Fruit fly (Drosophila melanogaster) whole organism, prepupa: Measurements from ENCODE around the gene CG7974.

ENCODE experiments used
- Blimp-1 ChIP-seq: fragments of 200-800 bp; sonication (Bioruptor generic); optimal IDR thresholded peaks from 3 replicates; lab custom pipeline; 2017; ENCODE audit warnings: missing biosample characterization, missing genetic modification characterization, mild to moderate bottlenecking, moderate library complexity, missing genetic modification reagents
- CG10669 ChIP-seq: fragments of 200-800 bp; sonication (Bioruptor generic); optimal IDR thresholded peaks from 3 replicates; lab custom pipeline; 2018; ENCODE audit warnings: missing biosample characterization, mild to moderate bottlenecking, missing genetic modification characterization, moderate library complexity
- CG11294 ChIP-seq: fragments of 200-800 bp; sonication (Bioruptor generic); IDR thresholded peaks from 2 replicates; pipeline ENCODE4 v1.3.6; 2022; ENCODE audit warnings: missing biosample characterization, missing genetic modification characterization
- CG11902 ChIP-seq: fragments of 200-800 bp; sonication (Bioruptor generic); optimal IDR thresholded peaks from 3 replicates; lab custom pipeline; 2016; ENCODE audit warnings: missing biosample characterization, missing genetic modification characterization
- CG15336 ChIP-seq: fragments of 200-800 bp; sonication (Bioruptor generic); IDR thresholded peaks from 2 replicates; pipeline ENCODE4 v1.3.6; 2022; ENCODE audit warnings: missing biosample characterization, missing genetic modification characterization
- CG1621 ChIP-seq: fragments of 200-800 bp; sonication (Bioruptor generic); optimal IDR thresholded peaks from 3 replicates; lab custom pipeline; 2018; ENCODE audit warnings: missing biosample characterization, mild to moderate bottlenecking, missing genetic modification characterization
- CG16779 ChIP-seq: fragments of 200-800 bp; sonication (Bioruptor generic); optimal IDR thresholded peaks from 3 replicates; lab custom pipeline; 2017; ENCODE audit warnings: missing biosample characterization, mild to moderate bottlenecking, missing genetic modification characterization
- CG3032 ChIP-seq: fragments of 200-800 bp; optimal IDR thresholded peaks from 2 replicates; lab custom pipeline; 2019; ENCODE audit warnings: missing biosample characterization, mild to moderate bottlenecking, missing genetic modification characterization, moderate library complexity
- CG31627 ChIP-seq: fragments of 200-800 bp; sonication (Bioruptor generic); optimal IDR thresholded peaks from 3 replicates; lab custom pipeline; 2016; ENCODE audit warnings: missing biosample characterization, missing genetic modification characterization
- CG32006 ChIP-seq: fragments of 200-800 bp; sonication (Bioruptor generic); optimal IDR thresholded peaks from 3 replicates; lab custom pipeline; 2017; ENCODE audit warnings: missing biosample characterization, mild to moderate bottlenecking, missing genetic modification characterization
- CG34406 ChIP-seq: fragments of 200-800 bp; sonication (Bioruptor generic); optimal IDR thresholded peaks from 3 replicates; lab custom pipeline; 2016; ENCODE audit warnings: missing biosample characterization, missing genetic modification characterization
- CG3919 ChIP-seq: fragments of 200-800 bp; sonication (Bioruptor generic); optimal IDR thresholded peaks from 3 replicates; lab custom pipeline; 2016; ENCODE audit warnings: missing biosample characterization, missing genetic modification characterization
- CG4318 ChIP-seq: fragments of 200-800 bp; sonication (Bioruptor generic); optimal IDR thresholded peaks from 3 replicates; lab custom pipeline; 2017; ENCODE audit warnings: missing biosample characterization, mild to moderate bottlenecking, missing genetic modification characterization
- CG6163 ChIP-seq: fragments of 200-800 bp; sonication (Bioruptor generic); IDR thresholded peaks from 3 replicates; pipeline ENCODE4 v1.3.6; 2022; ENCODE audit warnings: missing biosample characterization, missing genetic modification characterization
- CG6276 ChIP-seq: fragments of 200-800 bp; sonication (Bioruptor generic); optimal IDR thresholded peaks from 2 replicates; lab custom pipeline; 2017; ENCODE audit warnings: missing biosample characterization, mild to moderate bottlenecking, missing genetic modification characterization
- CG6792 ChIP-seq: fragments of 200-800 bp; sonication (Bioruptor generic); optimal IDR thresholded peaks from 3 replicates; lab custom pipeline; 2016; ENCODE audit warnings: missing biosample characterization, missing genetic modification characterization
- CG6808 ChIP-seq: fragments of 200-800 bp; sonication (Bioruptor generic); optimal IDR thresholded peaks from 3 replicates; lab custom pipeline; 2017; ENCODE audit warnings: missing biosample characterization, missing genetic modification characterization, mild to moderate bottlenecking, moderate library complexity, missing genetic modification reagents
- CG6854 ChIP-seq: fragments of 200-800 bp; sonication (Bioruptor generic); optimal IDR thresholded peaks from 2 replicates; lab custom pipeline; 2017; ENCODE audit warnings: missing biosample characterization, mild to moderate bottlenecking, missing genetic modification characterization
- CG7368 ChIP-seq: fragments of 200-800 bp; sonication (Bioruptor generic); optimal IDR thresholded peaks from 3 replicates; lab custom pipeline; 2016; ENCODE audit warnings: missing biosample characterization, missing genetic modification characterization
- CG8632 ChIP-seq: fragments of 200-800 bp; sonication (Bioruptor generic); optimal IDR thresholded peaks from 3 replicates; lab custom pipeline; 2016; ENCODE audit warnings: missing biosample characterization, missing genetic modification characterization
- CG9139 ChIP-seq: fragments of 200-800 bp; sonication (Bioruptor generic); optimal IDR thresholded peaks from 3 replicates; lab custom pipeline; 2017; ENCODE audit warnings: missing biosample characterization, mild to moderate bottlenecking, missing genetic modification characterization
- Eip75B ChIP-seq: fragments of 200-800 bp; sonication (Bioruptor generic); optimal IDR thresholded peaks from 3 replicates; lab custom pipeline; 2016; ENCODE audit warnings: missing biosample characterization, missing genetic modification characterization
- Eip78C ChIP-seq: fragments of 200-800 bp; sonication (Bioruptor generic); peaks from one replicate; lab custom pipeline; 2016; ENCODE audit warnings: missing biosample characterization, missing genetic modification characterization
- Eip93F ChIP-seq: fragments of 200-800 bp; sonication (Bioruptor generic); optimal IDR thresholded peaks from 2 replicates; lab custom pipeline; 2016; ENCODE audit warnings: missing biosample characterization, mild to moderate bottlenecking, missing genetic modification characterization
- Ets21C ChIP-seq: fragments of 200-800 bp; sonication (Bioruptor generic); optimal IDR thresholded peaks from 3 replicates; lab custom pipeline; 2016; ENCODE audit warnings: missing biosample characterization, missing genetic modification characterization
- Ets96B ChIP-seq: fragments of 200-800 bp; optimal IDR thresholded peaks from 2 replicates; lab custom pipeline; 2019; ENCODE audit warnings: missing biosample characterization, mild to moderate bottlenecking, missing genetic modification characterization, moderate library complexity
- Hr39 ChIP-seq: fragments of 200-800 bp; sonication (Bioruptor generic); optimal IDR thresholded peaks from 2 replicates; lab custom pipeline; 2016; ENCODE audit warnings: missing biosample characterization, missing genetic modification characterization
- Lpt ChIP-seq: fragments of 200-800 bp; sonication (Bioruptor generic); optimal IDR thresholded peaks from 3 replicates; lab custom pipeline; 2016; ENCODE audit warnings: missing biosample characterization, missing genetic modification characterization
- Met ChIP-seq: fragments of 200-800 bp; sonication (Bioruptor generic); optimal IDR thresholded peaks from 3 replicates; lab custom pipeline; 2016; ENCODE audit warnings: missing biosample characterization, missing genetic modification characterization
- OdsH ChIP-seq: fragments of 200-800 bp; sonication (Bioruptor generic); optimal IDR thresholded peaks from 3 replicates; lab custom pipeline; 2016; ENCODE audit warnings: missing biosample characterization, missing genetic modification characterization
- Smox ChIP-seq: fragments of 200-800 bp; sonication (Bioruptor generic); optimal IDR thresholded peaks from 3 replicates; lab custom pipeline; 2016; ENCODE audit warnings: missing biosample characterization, missing genetic modification characterization
- Sox14 ChIP-seq: fragments of 200-800 bp; sonication (Bioruptor generic); optimal IDR thresholded peaks from 3 replicates; lab custom pipeline; 2016; ENCODE audit warnings: missing biosample characterization, missing genetic modification characterization
- Sox15 ChIP-seq: fragments of 200-800 bp; sonication (Bioruptor generic); optimal IDR thresholded peaks from 3 replicates; lab custom pipeline; 2016; ENCODE audit warnings: missing biosample characterization, missing genetic modification characterization
- achi ChIP-seq: fragments of 200-800 bp; sonication (Bioruptor generic); optimal IDR thresholded peaks from 3 replicates; lab custom pipeline; 2016; ENCODE audit warnings: missing biosample characterization, missing genetic modification characterization
- acj6 ChIP-seq: fragments of 200-800 bp; sonication (Bioruptor generic); optimal IDR thresholded peaks from 3 replicates; lab custom pipeline; 2016; ENCODE audit warnings: missing biosample characterization, missing genetic modification characterization
- cyc ChIP-seq: fragments of 200-800 bp; sonication (Bioruptor generic); optimal IDR thresholded peaks from 3 replicates; lab custom pipeline; 2016; ENCODE audit warnings: missing biosample characterization, missing genetic modification characterization
- dsx ChIP-seq: fragments of 200-800 bp; optimal IDR thresholded peaks from 3 replicates; lab custom pipeline; 2019; ENCODE audit warnings: missing biosample characterization, mild to moderate bottlenecking, missing genetic modification characterization, moderate library complexity; ENCODE audit not compliant: poor library complexity, severe bottlenecking
- esn ChIP-seq: fragments of 200-800 bp; sonication (Bioruptor generic); optimal IDR thresholded peaks from 2 replicates; lab custom pipeline; 2016; ENCODE audit warnings: missing biosample characterization, mild to moderate bottlenecking, missing genetic modification characterization, moderate library complexity
- fd85E ChIP-seq: fragments of 200-800 bp; sonication (Bioruptor generic); optimal IDR thresholded peaks from 3 replicates; lab custom pipeline; 2016; ENCODE audit warnings: missing biosample characterization, missing genetic modification characterization
- fkh ChIP-seq: fragments of 200-800 bp; sonication (Bioruptor generic); optimal IDR thresholded peaks from 3 replicates; lab custom pipeline; 2017; ENCODE audit warnings: missing biosample characterization, mild to moderate bottlenecking, missing genetic modification characterization, moderate library complexity
- lz ChIP-seq: fragments of 200-800 bp; sonication (Bioruptor generic); optimal IDR thresholded peaks from 3 replicates; lab custom pipeline; 2016; ENCODE audit warnings: missing biosample characterization, missing genetic modification characterization
- salr ChIP-seq, 2 experiments: fragments of 200-800 bp; sonication (Bioruptor generic); optimal IDR thresholded peaks; 3 replicates each; lab custom pipeline; 2016 to 2018; ENCODE audit warnings: missing biosample characterization in 2 of 2, missing genetic modification characterization in 2 of 2, mild to moderate bottlenecking in 1 of 2
- spab ChIP-seq: fragments of 200-800 bp; sonication (Bioruptor generic); optimal IDR thresholded peaks from 2 replicates; lab custom pipeline; 2017; ENCODE audit warnings: missing biosample characterization, mild to moderate bottlenecking, missing genetic modification characterization, missing genetic modification reagents
- svp ChIP-seq: fragments of 200-800 bp; sonication (Bioruptor generic); peaks from one replicate; lab custom pipeline; 2016; ENCODE audit warnings: missing biosample characterization, missing genetic modification characterization
- topi ChIP-seq: fragments of 200-800 bp; sonication (Bioruptor generic); optimal IDR thresholded peaks from 3 replicates; lab custom pipeline; 2016; ENCODE audit warnings: missing biosample characterization, missing genetic modification characterization
- vri ChIP-seq: fragments of 200-800 bp; sonication (Bioruptor generic); optimal IDR thresholded peaks from 3 replicates; lab custom pipeline; 2016; ENCODE audit warnings: missing biosample characterization, mild to moderate bottlenecking, missing genetic modification characterization

The CG7974 gene

dm6 chr3L:1644920-1645567 lies 19.9 kb upstream of the CG7974 start, which contains the start of the genes alphaCOP and CG13919 (continued):
- TF ChIP-seq fd85E = no peak
- TF ChIP-seq CG11294 (GFP tag; lab: Robert Waterston, UW) = peak; percentile 97
- peak; percentile 95 for TF ChIP-seq Ets21C
- peak; percentile 98 for TF ChIP-seq Sox14 (GFP tag; lab: Kevin White, UChicago)
- TF ChIP-seq fkh = peak; percentile 94
- TF ChIP-seq Eip93F (GFP tag; lab: Kevin White, UChicago) = no peak
- TF ChIP-seq CG11902 (GFP tag; lab: Kevin White, UChicago) = peak; percentile 91
- TF ChIP-seq Met (GFP tag; lab: Kevin White, UChicago) = peak; percentile 98
- TF ChIP-seq CG10669 (GFP tag; lab: Kevin White, UChicago) = peak; percentile 96
- TF ChIP-seq CG16779 (tag; lab: Kevin White, UChicago) = peak; percentile 91
- peak; percentile 97 for TF ChIP-seq CG3032 (tag; lab: Kevin White, UChicago)
- TF ChIP-seq CG32006 (GFP tag; lab: Kevin White, UChicago) = peak; percentile 97
- TF ChIP-seq CG6808 (GFP tag; lab: Kevin White, UChicago) = peak; percentile 91
- TF ChIP-seq CG34406 = peak; percentile 97
- peak; percentile 83 for TF ChIP-seq Blimp-1 (GFP tag; lab: Kevin White, UChicago)
- peak; percentile 95 for TF ChIP-seq Ets96B (tag; lab: Kevin White, UChicago)
- TF ChIP-seq Lpt (GFP tag; lab: Kevin White, UChicago) = peak; percentile 97
- peak; percentile 98 for TF ChIP-seq CG31627 (GFP tag; lab: Kevin White, UChicago)
- TF ChIP-seq Eip75B (GFP tag; lab: Kevin White, UChicago) = peak; percentile 96
- peak; percentile 93 for TF ChIP-seq CG6163 (GFP tag; lab: Robert Waterston, UW)
- TF ChIP-seq CG9139 (GFP tag; lab: Kevin White, UChicago) = peak; percentile 95
- peak; percentile 99 for TF ChIP-seq svp (GFP tag; lab: Kevin White, UChicago)
- peak; percentile 97 for TF ChIP-seq CG6792 (GFP tag; lab: Kevin White, UChicago)
- peak; percentile 98 for TF ChIP-seq esn (GFP tag; lab: Kevin White, UChicago)
- no peak for TF ChIP-seq CG4318 (GFP tag; lab: Kevin White, UChicago)
- no peak for TF ChIP-seq CG6276
- peak; percentile 98 for TF ChIP-seq lz
- TF ChIP-seq, all 60 proteins: peak for 55

dm6 chr3L:1647276-1647919 lies 17.5 kb upstream of the CG7974 start, which contains the start of the genes CG17249 and Bro:
CG17249 (minus strand) TSS chr3L:1647464.
Bro (plus strand) TSS chr3L:1647869.
- no peak for TF ChIP-seq Eip93F (GFP tag; lab: Kevin White, UChicago)
- no peak for TF ChIP-seq spab (GFP tag; lab: Kevin White, UChicago)
- peak; percentile 34 for TF ChIP-seq Eip78C (GFP tag; lab: Kevin White, UChicago)
- TF ChIP-seq Sox15 = no peak
- peak; percentile 53 for TF ChIP-seq CG31627 (GFP tag; lab: Kevin White, UChicago)
- TF ChIP-seq CG32006 (GFP tag; lab: Kevin White, UChicago) = no peak
- peak; percentile 11 for TF ChIP-seq topi (GFP tag; lab: Kevin White, UChicago)
- no peak for TF ChIP-seq OdsH (GFP tag; lab: Kevin White, UChicago)
- TF ChIP-seq CG11294 (GFP tag; lab: Robert Waterston, UW) = no peak
- no peak for TF ChIP-seq vri (GFP tag; lab: Kevin White, UChicago)
- TF ChIP-seq Sox14 (GFP tag; lab: Kevin White, UChicago) = peak; percentile 64
- TF ChIP-seq Smox (GFP tag; lab: Kevin White, UChicago) = no peak
- TF ChIP-seq CG1621 = peak; percentile 78
- no peak for TF ChIP-seq CG4318 (GFP tag; lab: Kevin White, UChicago)
- no peak for TF ChIP-seq CG15336
- TF ChIP-seq dsx = no peak
- TF ChIP-seq CG9139 (GFP tag; lab: Kevin White, UChicago) = no peak
- no peak for TF ChIP-seq achi (GFP tag; lab: Kevin White, UChicago)
- TF ChIP-seq CG11902 (GFP tag; lab: Kevin White, UChicago) = no peak
- no peak for TF ChIP-seq CG6163 (GFP tag; lab: Robert Waterston, UW)
- no peak for TF ChIP-seq Hr39
- no peak for TF ChIP-seq CG8632 (GFP tag; lab: Kevin White, UChicago)
- no peak for TF ChIP-seq fd85E
- no peak for TF ChIP-seq cyc (GFP tag; lab: Kevin White, UChicago)
- no peak for TF ChIP-seq Lpt (GFP tag; lab: Kevin White, UChicago)
- no peak for TF ChIP-seq CG7368 (GFP tag; lab: Kevin White, UChicago)
- TF ChIP-seq fkh = no peak
- peak; percentile 13 for TF ChIP-seq CG3919 (GFP tag; lab: Kevin White, UChicago)
- TF ChIP-seq CG3032 (tag; lab: Kevin White, UChicago) = no peak
- TF ChIP-seq salr (GFP tag; optimal IDR thresholded peaks at IDR 0.05; lab: Kevin White, UChicago) = no peak
- no peak for TF ChIP-seq CG6854 (GFP tag; lab: Kevin White, UChicago)
- TF ChIP-seq Blimp-1 (GFP tag; lab: Kevin White, UChicago) = no peak
- no peak for TF ChIP-seq Met (GFP tag; lab: Kevin White, UChicago)
- TF ChIP-seq lz = peak; percentile 27
- TF ChIP-seq acj6 = no peak
